Worm (Caenorhabditis elegans): ENCODE measurements around the gene C06B8.3.

ce11 chrV:15466017-15466416, 18.4 kb downstream of the C06B8.3 start:
- TF ChIP-seq him-1 (tag; optimal IDR thresholded peaks at IDR 0.05), result no peak
- TF ChIP-seq dao-5 (tag; optimal IDR thresholded peaks at IDR 0.05), result no peak

Measured in whole organism, L4/young adult.